Worm (Caenorhabditis elegans) whole organism, L2 larva: Measurements from ENCODE around the gene str-83.

Experiments
- C34F6.9 ChIP-seq: fragments of 150-350 bp; optimal IDR thresholded peaks from 2 replicates; lab custom pipeline; 2014; ENCODE audit warnings: missing biosample characterization, missing genetic modification characterization
- F13H6.1 ChIP-seq: sonication (generic microtip); optimal IDR thresholded peaks from 2 replicates; lab custom pipeline; 2016; ENCODE audit warnings: missing genetic modification characterization, missing compliant biosample characterization
- R02D3.7 ChIP-seq: fragments of 150-350 bp; optimal IDR thresholded peaks from 2 replicates; lab custom pipeline; 2014; ENCODE audit warnings: missing biosample characterization, missing genetic modification characterization
- Y55F3AM.14 ChIP-seq: fragments of 200-800 bp; sonication (Bioruptor generic); optimal IDR thresholded peaks from 2 replicates; lab custom pipeline; 2018; ENCODE audit warnings: mild to moderate bottlenecking, missing genetic modification characterization, missing compliant biosample characterization
- ZK546.5 ChIP-seq: sonication (generic microtip); optimal IDR thresholded peaks from 2 replicates; lab custom pipeline; 2017; ENCODE audit warnings: missing biosample characterization, missing genetic modification characterization
- alr-1 ChIP-seq: fragments of 150-350 bp; optimal IDR thresholded peaks from 2 replicates; lab custom pipeline; 2014; ENCODE audit warnings: missing biosample characterization, missing genetic modification characterization
- ama-1 ChIP-seq: fragments of 150-350 bp; optimal IDR thresholded peaks from 2 replicates; lab custom pipeline; 2018; ENCODE audit warnings: inconsistent platforms
- blmp-1 ChIP-seq: sonication (generic microtip); optimal IDR thresholded peaks from 2 replicates; lab custom pipeline; 2017; ENCODE audit warnings: missing genetic modification characterization, mild to moderate bottlenecking, missing compliant biosample characterization, antibody characterized with exemption, moderate library complexity; ENCODE audit not compliant: insufficient read depth
- ceh-82 ChIP-seq: fragments of 150-350 bp; optimal IDR thresholded peaks from 2 replicates; lab custom pipeline; 2014; ENCODE audit warnings: missing biosample characterization, missing genetic modification characterization
- crh-2 ChIP-seq: sonication (generic microtip); optimal IDR thresholded peaks from 2 replicates; lab custom pipeline; 2017; ENCODE audit warnings: missing biosample characterization, missing genetic modification characterization
- egl-27 ChIP-seq: sonication (generic microtip); optimal IDR thresholded peaks from 3 replicates; lab custom pipeline; 2017; ENCODE audit warnings: missing biosample characterization, missing genetic modification reagents, missing genetic modification characterization
- elt-1 ChIP-seq: fragments of 150-350 bp; optimal IDR thresholded peaks from 2 replicates; lab custom pipeline; 2014; ENCODE audit warnings: missing biosample characterization, missing genetic modification characterization
- elt-3 ChIP-seq: sonication (generic microtip); optimal IDR thresholded peaks from 2 replicates; lab custom pipeline; 2017; ENCODE audit warnings: missing biosample characterization, missing genetic modification characterization
- fos-1 ChIP-seq: fragments of 150-350 bp; optimal IDR thresholded peaks from 2 replicates; lab custom pipeline; 2014; ENCODE audit warnings: missing biosample characterization, missing genetic modification characterization
- gmeb-1 ChIP-seq: fragments of 150-350 bp; optimal IDR thresholded peaks from 2 replicates; lab custom pipeline; 2014; ENCODE audit warnings: missing biosample characterization, missing genetic modification characterization
- lin-11 ChIP-seq: fragments of 150-350 bp; sonication (generic microtip); optimal IDR thresholded peaks from 2 replicates; lab custom pipeline; 2014; ENCODE audit warnings: missing biosample characterization, missing genetic modification characterization, inconsistent platforms, mixed read lengths
- lin-13 ChIP-seq: fragments of 150-350 bp; optimal IDR thresholded peaks from 2 replicates; lab custom pipeline; 2014; ENCODE audit warnings: missing biosample characterization, missing genetic modification reagents, missing genetic modification characterization
- lin-39 ChIP-seq: fragments of 150-350 bp; optimal IDR thresholded peaks from 2 replicates; lab custom pipeline; 2014; ENCODE audit warnings: missing biosample characterization, missing genetic modification reagents, missing genetic modification characterization
- lsy-2 ChIP-seq, 2 experiments: fragments of 150-350 bp in 1 of 2; sonication (generic microtip) in 1 of 2; optimal IDR thresholded peaks; 2 replicates each; lab custom pipeline; 2014 to 2017; ENCODE audit warnings: missing biosample characterization in 2 of 2, missing genetic modification characterization in 2 of 2
- mab-5 ChIP-seq: fragments of 150-350 bp; optimal IDR thresholded peaks from 2 replicates; lab custom pipeline; 2014; ENCODE audit warnings: missing biosample characterization, missing genetic modification characterization
- mdl-1 ChIP-seq, 2 experiments: fragments of 150-350 bp in 1 of 2; sonication (generic microtip) in 1 of 2; optimal IDR thresholded peaks; 2 replicates each; lab custom pipeline; 2017; ENCODE audit warnings: missing biosample characterization in 2 of 2, missing genetic modification characterization in 2 of 2
- nhr-10 ChIP-seq: sonication (generic microtip); optimal IDR thresholded peaks from 2 replicates; lab custom pipeline; 2017; ENCODE audit warnings: missing biosample characterization, missing genetic modification characterization
- nhr-11 ChIP-seq: fragments of 150-350 bp; optimal IDR thresholded peaks from 2 replicates; lab custom pipeline; 2014; ENCODE audit warnings: missing biosample characterization, missing genetic modification characterization
- nhr-21 ChIP-seq: fragments of 150-350 bp; optimal IDR thresholded peaks from 2 replicates; lab custom pipeline; 2014; ENCODE audit warnings: missing biosample characterization, missing genetic modification characterization
- nhr-25 ChIP-seq: fragments of 150-350 bp; sonication (generic microtip); optimal IDR thresholded peaks from 3 replicates; lab custom pipeline; 2014; ENCODE audit warnings: missing biosample characterization, missing genetic modification characterization
- nhr-6 ChIP-seq: fragments of 150-350 bp; optimal IDR thresholded peaks from 2 replicates; lab custom pipeline; 2014; ENCODE audit warnings: missing biosample characterization, missing genetic modification characterization
- peb-1 ChIP-seq: fragments of 150-350 bp; optimal IDR thresholded peaks from 2 replicates; lab custom pipeline; 2014; ENCODE audit warnings: missing biosample characterization, missing genetic modification characterization
- skn-1 ChIP-seq: sonication (generic microtip); optimal IDR thresholded peaks from 2 replicates; lab custom pipeline; 2017; ENCODE audit warnings: missing biosample characterization, missing genetic modification characterization
- sma-3 ChIP-seq: sonication (generic microtip); optimal IDR thresholded peaks from 2 replicates; lab custom pipeline; 2016; ENCODE audit warnings: missing genetic modification reagents, missing genetic modification characterization, missing compliant biosample characterization
- sma-9 ChIP-seq, 2 experiments: fragments of 150-350 bp in 1 of 2; sonication (generic microtip) in 1 of 2; optimal IDR thresholded peaks; 2 replicates each; lab custom pipeline; 2014 to 2016; ENCODE audit warnings: missing genetic modification characterization in 2 of 2, mild to moderate bottlenecking in 1 of 2, missing biosample characterization in 1 of 2, missing compliant biosample characterization in 1 of 2, missing genetic modification reagents in 1 of 2, moderate library complexity in 1 of 2
- unc-39 ChIP-seq: fragments of 150-350 bp; optimal IDR thresholded peaks from 2 replicates; lab custom pipeline; 2014; ENCODE audit warnings: missing biosample characterization, missing genetic modification characterization
- ztf-1 ChIP-seq: fragments of 200-800 bp; sonication (Bioruptor generic); conservative IDR thresholded peaks from 2 replicates; pipeline ENCODE4 v1.3.6; 2022; ENCODE audit warnings: missing genetic modification characterization, missing compliant biosample characterization
- ztf-11 ChIP-seq: sonication (generic microtip); optimal IDR thresholded peaks from 2 replicates; lab custom pipeline; 2017; ENCODE audit warnings: missing biosample characterization, missing genetic modification characterization
- ztf-4 ChIP-seq: fragments of 150-350 bp; optimal IDR thresholded peaks from 2 replicates; lab custom pipeline; 2014; ENCODE audit warnings: missing biosample characterization, missing genetic modification characterization

The str-83 gene

DNA sequence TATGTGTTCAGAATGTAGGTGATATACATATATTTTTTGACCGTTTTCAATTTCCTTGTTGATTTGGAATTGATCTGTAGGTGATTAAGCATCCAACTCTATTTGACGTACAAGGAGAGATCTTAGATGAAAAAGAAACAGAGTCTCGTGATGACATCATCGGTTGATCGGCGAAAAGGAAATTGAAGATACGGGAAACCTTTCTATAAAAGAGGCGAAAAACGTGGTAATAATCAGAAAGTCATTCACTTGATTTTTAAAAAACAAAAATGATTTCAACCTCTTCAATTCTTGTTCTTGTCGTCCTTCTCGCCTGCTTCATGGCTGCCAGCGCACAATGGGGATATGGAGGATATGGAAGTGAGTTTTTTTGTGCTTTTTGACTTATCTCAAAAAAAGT, 7.1 kb downstream of the str-83 start, which contains the start of gene nlp-29:
nlp-29 (plus strand) TSS at position 248 of the 400 bp plus-strand sequence.
- peak; percentile 63 for TF ChIP-seq sma-9 (GFP tag; optimal IDR thresholded peaks at IDR 0.05; lab: Kevin White, UChicago)
- TF ChIP-seq sma-9 (tag; optimal IDR thresholded peaks at IDR 0.05; lab: Kevin White, UChicago), result no peak
- TF ChIP-seq blmp-1, result peak; percentile 50
- TF ChIP-seq nhr-6, result no peak
- peak; percentile 49 for TF ChIP-seq crh-2 (tag; lab: Kevin White, UChicago)
- TF ChIP-seq lsy-2 (tag; optimal IDR thresholded peaks at IDR 0.05; lab: Kevin White, UChicago), result no peak
- peak; percentile 59 for TF ChIP-seq nhr-21 (tag; lab: Kevin White, UChicago)
- no peak for TF ChIP-seq ztf-11
- TF ChIP-seq elt-3 (tag; lab: Kevin White, UChicago), result no peak
- TF ChIP-seq ceh-82, result no peak
- peak; percentile 79 for TF ChIP-seq sma-3
- TF ChIP-seq nhr-25 (tag; lab: Kevin White, UChicago), result peak; percentile 77

ce11 chrV:3985104-3985503, 8.0 kb downstream of the str-83 start:
- TF ChIP-seq blmp-1 (peak; percentile 54), crh-2 (tag; lab: Kevin White, UChicago) (no peak), gmeb-1 (tag; lab: Kevin White, UChicago) (no peak), sma-9 (GFP tag; optimal IDR thresholded peaks at IDR 0.05; lab: Kevin White, UChicago) (peak; percentile 72), sma-9 (tag; optimal IDR thresholded peaks at IDR 0.05; lab: Kevin White, UChicago) (no peak), lin-11 (tag; lab: Kevin White, UChicago) (no peak), nhr-25 (tag; lab: Kevin White, UChicago) (peak; percentile 42)

- TF ChIP-seq sma-9 (GFP tag; optimal IDR thresholded peaks at IDR 0.05; lab: Kevin White, UChicago) (peak; percentile 5), sma-9 (tag; optimal IDR thresholded peaks at IDR 0.05; lab: Kevin White, UChicago) (no peak), lin-13 (GFP tag; lab: Kevin White, UChicago) (no peak)
- TF ChIP-seq, all 48 proteins: peak for 1
Observed at ce11 chrV:3987616-3988015, 10.6 kb downstream of the str-83 start, which contains the start of gene nlp-28. TSS of gene nlp-28 (plus strand) at chrV:3987900.

DNA sequence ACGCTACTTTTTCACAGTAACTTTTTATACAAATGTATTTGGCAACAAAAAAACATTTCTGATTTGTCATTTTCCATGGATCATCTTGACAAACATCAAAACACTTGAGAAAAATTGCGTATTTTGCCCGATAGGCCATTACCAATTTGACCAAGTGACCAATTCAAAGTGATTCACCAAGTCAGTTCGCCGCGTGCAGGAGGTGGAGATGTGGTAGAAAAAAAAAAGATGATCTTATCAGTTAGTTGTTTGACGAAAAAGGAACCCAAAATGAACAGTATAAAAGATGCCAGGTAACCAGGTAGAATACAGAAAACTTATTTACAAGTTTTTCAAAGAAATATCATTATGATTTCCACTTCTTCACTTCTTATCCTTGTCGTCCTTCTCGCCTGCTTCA, 12.0 kb downstream of the str-83 start, which contains the start of gene nlp-27:
nlp-27 (plus strand) TSS at position 309 of the 400 bp plus-strand sequence.
- TF ChIP-seq fos-1 (tag; lab: Kevin White, UChicago), result peak; percentile 1
- no peak for TF ChIP-seq ztf-4 (tag; lab: Kevin White, UChicago)
- TF ChIP-seq nhr-21 (tag; lab: Kevin White, UChicago), result peak; percentile 3
- TF ChIP-seq nhr-10 (tag; lab: Kevin White, UChicago), result no peak
- TF ChIP-seq R02D3.7 (tag; lab: Kevin White, UChicago), result no peak
- no peak for TF ChIP-seq mab-5 (tag; lab: Kevin White, UChicago)
- no peak for TF ChIP-seq ZK546.5 (tag; lab: Kevin White, UChicago)
- TF ChIP-seq blmp-1, result no peak
- TF ChIP-seq lin-39, result no peak
- no peak for TF ChIP-seq elt-1 (tag; lab: Kevin White, UChicago)

- no peak for TF ChIP-seq ZK546.5 (tag; lab: Kevin White, UChicago)
- TF ChIP-seq nhr-11 (tag; lab: Kevin White, UChicago), result no peak
- TF ChIP-seq C34F6.9 (tag; lab: Kevin White, UChicago), result no peak
- TF ChIP-seq F13H6.1, result no peak
- TF ChIP-seq fos-1 (tag; lab: Kevin White, UChicago), result no peak
- no peak for TF ChIP-seq blmp-1
- no peak for TF ChIP-seq lin-11 (tag; lab: Kevin White, UChicago)
- no peak for TF ChIP-seq ztf-4 (tag; lab: Kevin White, UChicago)
- no peak for TF ChIP-seq alr-1 (tag; lab: Kevin White, UChicago)
- TF ChIP-seq peb-1 (tag; lab: Kevin White, UChicago), result no peak
- TF ChIP-seq ztf-11, result no peak
- no peak for TF ChIP-seq nhr-6
- no peak for TF ChIP-seq unc-39 (tag; lab: Kevin White, UChicago)
- no peak for TF ChIP-seq egl-27 (tag; lab: Kevin White, UChicago)
- TF ChIP-seq ztf-1 (GFP tag; lab: Robert Waterston, UW), result no peak
- TF ChIP-seq ama-1, result no peak
- no peak for TF ChIP-seq elt-1 (tag; lab: Kevin White, UChicago)
- no peak for TF ChIP-seq mdl-1 (tag; optimal IDR thresholded peaks at IDR 0.05; lab: Kevin White, UChicago)
- no peak for TF ChIP-seq Y55F3AM.14 (GFP tag; lab: Kevin White, UChicago)
- TF ChIP-seq skn-1 (tag; lab: Kevin White, UChicago), result no peak
Observed at ce11 chrV:3992334-3992733, 15.3 kb downstream of the str-83 start.
